Fruit fly (Drosophila melanogaster) whole organism, wandering third instar larva: ENCODE data around the gene pr.

Experiments
- CG9705 ChIP-seq: fragments of 200-800 bp; sonication (Bioruptor generic); optimal IDR thresholded peaks from 2 replicates; lab custom pipeline; 2018; ENCODE audit warnings: missing biosample characterization, mild to moderate bottlenecking, missing genetic modification characterization
- Dfd ChIP-seq: fragments of >200 bp; optimal IDR thresholded peaks from 2 replicates; lab custom pipeline; 2017; ENCODE audit warnings: missing biosample characterization, missing genetic modification characterization
- Dif ChIP-seq: fragments of 200-275, 200-300 bp; sonication (Bioruptor generic); optimal IDR thresholded peaks from 2 replicates; lab custom pipeline; 2018; ENCODE audit warnings: missing biosample characterization, missing genetic modification characterization; ENCODE audit not compliant: partially characterized antibody
- GATAd ChIP-seq: sonication (Bioruptor generic); optimal IDR thresholded peaks from 2 replicates; lab custom pipeline; 2016; ENCODE audit warnings: missing biosample characterization, missing genetic modification characterization
- HLH106 ChIP-seq: fragments of 200-800 bp; optimal IDR thresholded peaks from 3 replicates; lab custom pipeline; 2019; ENCODE audit warnings: missing biosample characterization, mild to moderate bottlenecking, missing genetic modification characterization, moderate library complexity
- Hnf4 ChIP-seq: fragments of 200-800 bp; sonication (Bioruptor generic); optimal IDR thresholded peaks from 2 replicates; lab custom pipeline; 2016; ENCODE audit warnings: missing biosample characterization, mild to moderate bottlenecking, missing genetic modification characterization
- Hr78 ChIP-seq: fragments of >200 bp; optimal IDR thresholded peaks from 2 replicates; lab custom pipeline; 2017; ENCODE audit warnings: missing biosample characterization, missing genetic modification characterization
- Hr83 ChIP-seq: fragments of 200-300 bp; sonication (Bioruptor generic); optimal IDR thresholded peaks from 2 replicates; lab custom pipeline; 2016; ENCODE audit warnings: missing biosample characterization, mild to moderate bottlenecking, missing genetic modification characterization, moderate library complexity; ENCODE audit not compliant: poor library complexity, severe bottlenecking
- Jra ChIP-seq: sonication (Bioruptor generic); optimal IDR thresholded peaks from 2 replicates; lab custom pipeline; 2016; ENCODE audit warnings: missing biosample characterization, missing genetic modification characterization
- Mio ChIP-seq: sonication (Bioruptor generic); optimal IDR thresholded peaks from 2 replicates; lab custom pipeline; 2016; ENCODE audit warnings: missing biosample characterization, missing genetic modification characterization
- Myc ChIP-seq: fragments of >200 bp; optimal IDR thresholded peaks from 2 replicates; lab custom pipeline; 2017
- N ChIP-seq: fragments of >200 bp; optimal IDR thresholded peaks from 2 replicates; lab custom pipeline; 2018; ENCODE audit warnings: missing biosample characterization, missing external identifiers, missing genetic modification characterization
- Rel ChIP-seq, 2 experiments: fragments of 200-800 bp; sonication (Bioruptor generic) in 1 of 2; optimal IDR thresholded peaks; 2 replicates in 1 of 2; 3 replicates in 1 of 2; lab custom pipeline; 2016 to 2019; ENCODE audit warnings: mild to moderate bottlenecking in 2 of 2, missing biosample characterization in 2 of 2, missing genetic modification characterization in 2 of 2, moderate library complexity in 1 of 2
- Sp1 ChIP-seq: fragments of 200-800 bp; sonication (Bioruptor generic); optimal IDR thresholded peaks from 3 replicates; lab custom pipeline; 2019; ENCODE audit warnings: missing biosample characterization, mild to moderate bottlenecking, missing genetic modification characterization, moderate library complexity
- br ChIP-seq: fragments of 200-800 bp; sonication (Bioruptor generic); optimal IDR thresholded peaks from 2 replicates; lab custom pipeline; 2016; ENCODE audit warnings: missing biosample characterization, missing genetic modification characterization
- brk ChIP-seq: fragments of 200-800 bp; sonication (Bioruptor generic); optimal IDR thresholded peaks from 2 replicates; lab custom pipeline; 2016; ENCODE audit warnings: missing biosample characterization, mild to moderate bottlenecking, missing genetic modification characterization
- dl ChIP-seq, 2 experiments: fragments of 175-275, 200-275 bp in 1 of 2; fragments of 200-275 bp in 1 of 2; sonication (Bioruptor generic); optimal IDR thresholded peaks; lab custom pipeline; 2018; ENCODE audit warnings: mild to moderate bottlenecking in 2 of 2, missing biosample characterization in 2 of 2, missing genetic modification characterization in 2 of 2, moderate library complexity in 2 of 2; ENCODE audit not compliant: partially characterized antibody in 2 of 2, insufficient read depth in 1 of 2
- dmrt93B ChIP-seq: fragments of 200-800 bp; sonication (Bioruptor generic); optimal IDR thresholded peaks from 2 replicates; lab custom pipeline; 2018; ENCODE audit warnings: missing biosample characterization, mild to moderate bottlenecking, missing genetic modification characterization
- foxo ChIP-seq, 2 experiments: fragments of 200-800 bp; sonication (Bioruptor generic); optimal IDR thresholded peaks; 2 replicates in 1 of 2; 3 replicates in 1 of 2; lab custom pipeline; 2016 to 2017; ENCODE audit warnings: missing biosample characterization in 2 of 2, missing genetic modification characterization in 2 of 2
- fru ChIP-seq: fragments of 200-800 bp; sonication (Bioruptor generic); optimal IDR thresholded peaks from 3 replicates; lab custom pipeline; 2016; ENCODE audit warnings: missing biosample characterization, mild to moderate bottlenecking, missing genetic modification characterization
- h ChIP-seq: fragments of 200-800 bp; sonication (Bioruptor generic); optimal IDR thresholded peaks from 3 replicates; lab custom pipeline; 2016; ENCODE audit warnings: missing biosample characterization, mild to moderate bottlenecking, missing genetic modification characterization
- lola ChIP-seq: fragments of >200 bp; optimal IDR thresholded peaks from 2 replicates; lab custom pipeline; 2017; ENCODE audit warnings: missing biosample characterization, missing genetic modification characterization
- pan ChIP-seq: fragments of >200 bp; optimal IDR thresholded peaks from 2 replicates; lab custom pipeline; 2017
- psq ChIP-seq: fragments of 200-800 bp; sonication (Bioruptor generic); optimal IDR thresholded peaks from 3 replicates; lab custom pipeline; 2017; ENCODE audit warnings: missing biosample characterization, mild to moderate bottlenecking, missing genetic modification characterization, moderate library complexity
- rgr ChIP-seq: fragments of 200-800 bp; sonication (Bioruptor generic); optimal IDR thresholded peaks from 3 replicates; lab custom pipeline; 2016; ENCODE audit warnings: missing biosample characterization, mild to moderate bottlenecking, missing genetic modification characterization
- tai ChIP-seq: sonication (Bioruptor generic); optimal IDR thresholded peaks from 2 replicates; lab custom pipeline; 2016; ENCODE audit warnings: missing biosample characterization, missing genetic modification characterization
- usp ChIP-seq: fragments of >200 bp; optimal IDR thresholded peaks from 2 replicates; lab custom pipeline; 2017; ENCODE audit warnings: missing biosample characterization, missing genetic modification characterization
- woc ChIP-seq: sonication (Bioruptor generic); optimal IDR thresholded peaks from 2 replicates; lab custom pipeline; 2016; ENCODE audit warnings: missing biosample characterization, mild to moderate bottlenecking, missing genetic modification characterization

pr gene

DNA sequence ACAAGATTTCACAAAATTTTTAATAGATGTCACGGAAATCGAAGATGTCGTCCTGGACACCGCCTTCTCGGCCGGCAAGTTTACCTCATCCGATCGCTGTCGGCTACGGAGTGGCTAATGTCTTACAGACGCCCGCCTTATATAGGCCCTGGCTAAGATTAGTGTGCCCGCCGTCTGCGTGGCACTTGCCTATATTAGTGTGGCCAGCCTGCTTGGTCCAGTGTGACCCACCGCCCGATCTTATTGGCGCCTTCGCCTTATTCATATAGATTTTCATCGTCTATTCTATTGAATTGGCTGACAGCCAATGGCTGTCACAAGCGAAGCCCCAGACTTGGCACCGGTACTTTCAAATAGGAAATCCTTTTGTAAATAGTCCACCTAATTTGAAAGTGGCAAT, 40.6 kb upstream of the pr start:
- TF ChIP-seq dmrt93B (no peak), usp (GFP tag; lab: Kevin White, UChicago) (no peak), h (GFP tag; lab: Kevin White, UChicago) (no peak), Rel (GFP tag; optimal IDR thresholded peaks at IDR 0.05; lab: Kevin White, UChicago) (no peak), Rel (tag; optimal IDR thresholded peaks at IDR 0.05; lab: Kevin White, UChicago) (no peak), GATAd (GFP tag; lab: Kevin White, UChicago) (no peak)

DNA sequence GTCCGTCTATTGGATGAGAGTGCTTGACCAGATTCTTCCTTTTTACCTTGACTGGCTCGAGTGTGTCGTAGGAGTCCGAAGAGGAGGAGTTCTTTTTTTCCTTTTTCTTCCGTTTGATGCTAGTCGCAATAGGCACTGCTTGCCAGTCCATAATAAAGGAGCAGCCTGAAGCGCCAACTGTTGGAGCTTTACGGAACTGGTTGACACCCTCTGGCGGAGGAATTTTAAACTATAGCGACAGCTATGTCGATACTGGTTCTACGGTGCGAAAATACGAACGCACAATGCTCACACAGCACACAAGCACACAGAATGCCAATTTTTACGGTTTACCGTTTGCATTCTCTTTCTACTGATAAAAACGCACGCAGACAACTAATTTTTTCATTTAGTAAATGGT, 31.3 kb upstream of the pr start:
- TF ChIP-seq HLH106 (tag; lab: Kevin White, UChicago) (peak; percentile 19), usp (GFP tag; lab: Kevin White, UChicago) (no peak), N (no peak), h (GFP tag; lab: Kevin White, UChicago) (no peak), foxo (GFP tag; optimal IDR thresholded peaks at IDR 0.05; lab: Kevin White, UChicago) (peak in 1 of 2 experiments; percentile 26), dl (GFP tag; optimal IDR thresholded peaks at IDR 0.05; lab: Kevin White, UChicago; ENCODE audit: insufficient read depth in 1 of 2, partially characterized antibody in 2 of 2) (no peak), Myc (lab: Kevin White, UChicago) (peak; percentile 50)

DNA sequence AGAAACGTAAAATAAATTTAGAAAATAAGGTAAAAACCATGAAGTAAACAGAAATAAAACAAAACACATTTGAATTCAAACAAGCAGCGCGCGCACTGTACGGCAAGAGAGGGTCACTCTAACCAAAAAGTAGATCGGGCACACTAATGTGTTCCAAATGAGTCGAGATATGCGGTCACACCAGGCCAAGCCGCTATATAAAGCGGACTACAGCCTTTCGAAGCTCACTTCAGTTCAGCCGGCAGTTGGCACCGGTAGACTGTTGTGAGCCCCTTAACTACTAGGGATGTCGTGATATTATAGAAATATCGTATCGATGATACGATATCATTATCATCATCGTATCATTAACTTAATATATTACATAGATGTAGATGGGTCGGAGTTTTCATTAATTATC, 29.3 kb upstream of the pr start:
- TF ChIP-seq Rel (GFP tag; optimal IDR thresholded peaks at IDR 0.05; lab: Kevin White, UChicago) = no peak
- no peak for TF ChIP-seq Rel (tag; optimal IDR thresholded peaks at IDR 0.05; lab: Kevin White, UChicago)
- TF ChIP-seq Hnf4 (GFP tag; lab: Kevin White, UChicago) = peak; percentile 7

DNA sequence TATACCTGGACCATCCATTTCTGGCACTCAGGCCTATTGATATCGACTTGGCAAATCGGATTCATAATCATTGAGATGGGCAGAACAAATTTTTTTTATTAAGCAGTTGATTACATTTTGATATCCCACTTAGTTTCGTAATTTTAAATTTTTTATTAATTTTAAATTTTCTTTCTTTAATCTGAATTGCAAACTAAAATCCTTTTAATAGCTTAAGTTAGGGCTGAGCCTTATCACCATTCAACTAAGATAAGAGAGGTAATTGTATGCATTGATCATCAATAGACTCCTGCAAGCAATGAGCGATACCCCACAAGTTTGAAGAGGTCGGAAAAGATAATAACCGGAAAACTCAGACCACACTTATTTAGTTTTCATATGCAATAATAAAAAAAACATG, 28.8 kb upstream of the pr start, which contains the start of gene CG13970:
Gene CG13970, minus strand, starts transcription at position 101 of the 400 bp plus-strand sequence.
- TF ChIP-seq Hr78 (GFP tag; lab: Kevin White, UChicago) (no peak), lola (GFP tag; lab: Kevin White, UChicago) (no peak), h (GFP tag; lab: Kevin White, UChicago) (no peak), Myc (lab: Kevin White, UChicago) (no peak), GATAd (GFP tag; lab: Kevin White, UChicago) (no peak), Hr83 (GFP tag; lab: Kevin White, UChicago) (no peak), psq (GFP tag; lab: Kevin White, UChicago) (no peak), Rel (GFP tag; optimal IDR thresholded peaks at IDR 0.05; lab: Kevin White, UChicago) (no peak), Rel (tag; optimal IDR thresholded peaks at IDR 0.05; lab: Kevin White, UChicago) (no peak), tai (GFP tag; lab: Kevin White, UChicago) (no peak), fru (no peak), br (GFP tag; lab: Kevin White, UChicago) (no peak)

DNA sequence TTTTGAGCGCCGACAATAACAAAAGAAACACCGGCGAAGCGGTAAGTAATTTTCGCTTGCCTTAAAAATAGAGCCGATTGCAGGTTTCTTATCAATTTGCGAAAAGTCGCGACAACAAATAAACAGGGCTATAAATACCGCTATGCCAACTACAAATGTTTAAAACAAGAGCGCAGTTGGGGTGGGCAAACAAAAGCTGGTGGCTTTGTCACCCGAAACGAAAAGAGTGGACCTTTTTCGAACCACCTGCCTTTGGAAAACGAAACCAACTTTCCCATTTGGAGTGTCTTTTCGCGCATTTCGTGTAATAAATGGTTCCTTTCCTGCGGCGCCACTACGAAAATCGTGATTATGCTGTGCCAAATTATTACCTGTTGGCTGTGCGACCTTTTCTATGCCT, 22.9 kb upstream of the pr start:
- TF ChIP-seq usp (GFP tag; lab: Kevin White, UChicago) = no peak
- TF ChIP-seq Dif (GFP tag; lab: Kevin White, UChicago) = peak; percentile 68

DNA sequence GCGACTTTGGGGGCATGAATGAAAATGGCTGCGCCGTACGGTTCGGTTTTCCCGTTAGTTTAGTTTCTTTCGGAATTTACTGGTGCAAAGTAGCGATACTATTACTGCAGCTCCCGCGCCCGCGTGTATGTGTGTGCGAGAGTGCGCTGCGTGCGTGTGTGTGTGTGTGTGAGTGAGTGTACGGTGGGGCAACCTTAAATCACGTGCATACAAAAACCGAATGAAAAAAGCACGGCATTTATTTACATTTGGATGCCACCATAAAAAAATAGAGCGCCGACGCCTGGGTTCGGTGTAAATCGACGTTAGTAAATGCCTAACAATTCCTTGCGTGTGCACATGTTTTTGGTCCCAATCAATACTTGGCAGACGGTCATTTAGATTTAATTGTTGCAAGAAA, 22.5 kb upstream of the pr start:
- TF ChIP-seq Dfd (peak; percentile 3), br (GFP tag; lab: Kevin White, UChicago) (no peak)

DNA sequence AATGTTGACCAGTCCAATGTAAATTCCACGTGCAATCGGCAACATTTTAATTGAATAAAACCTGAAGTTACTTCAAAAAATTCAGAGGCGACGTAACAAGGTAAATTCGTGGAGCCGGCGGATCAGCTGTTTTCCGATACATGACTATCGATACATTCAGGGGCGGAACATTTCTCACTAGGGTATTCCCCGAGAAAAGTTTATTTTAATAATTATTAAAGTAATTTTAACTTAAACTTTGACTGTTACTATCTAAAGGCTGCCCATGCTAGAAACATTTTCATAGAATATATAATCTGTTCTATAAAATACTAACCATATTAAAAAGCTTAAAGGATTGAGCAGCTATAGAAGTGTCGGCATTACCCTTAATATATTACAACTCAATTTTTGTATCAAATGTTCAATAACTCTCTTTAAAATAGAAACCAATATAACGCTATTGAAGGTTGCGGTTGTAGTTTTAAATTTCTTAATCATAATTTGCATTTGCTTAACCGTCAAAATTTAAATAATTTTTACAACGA, 21.9 kb upstream of the pr start, which contains the start of the genes mRpS18B and Kua:
Gene mRpS18B, minus strand, starts transcription at position 149 of the 527 bp plus-strand sequence.
Gene Kua, plus strand, starts transcription at position 477 of the 527 bp plus-strand sequence.
- TF ChIP-seq CG9705 (GFP tag; lab: Kevin White, UChicago) (no peak), psq (GFP tag; lab: Kevin White, UChicago) (peak; percentile 6), Dif (GFP tag; lab: Kevin White, UChicago) (no peak), Jra (GFP tag; lab: Kevin White, UChicago) (no peak), Hnf4 (GFP tag; lab: Kevin White, UChicago) (peak; percentile 37), brk (no peak), Sp1 (peak; percentile 16), Mio (no peak), woc (GFP tag; lab: Kevin White, UChicago) (peak; percentile 46), Hr78 (GFP tag; lab: Kevin White, UChicago) (no peak), foxo (GFP tag; optimal IDR thresholded peaks at IDR 0.05; lab: Kevin White, UChicago) (peak in 1 of 2 experiments; percentile 52), HLH106 (tag; lab: Kevin White, UChicago) (peak; percentile 63), pan (no peak), h (GFP tag; lab: Kevin White, UChicago) (peak; percentile 42), dmrt93B (no peak), rgr (GFP tag; lab: Kevin White, UChicago) (peak; percentile 19), Rel (GFP tag; optimal IDR thresholded peaks at IDR 0.05; lab: Kevin White, UChicago) (no peak), Rel (tag; optimal IDR thresholded peaks at IDR 0.05; lab: Kevin White, UChicago) (peak; percentile 91), fru (no peak)
